Worm (Caenorhabditis elegans): ENCODE measurements around the gene nyn-1.
"Not testable (repeated sequence)": the region's sequence is repeated elsewhere in the genome, so short reads cannot be mapped to it uniquely, and the experiment has no call there.

nyn-1 gene

DNA sequence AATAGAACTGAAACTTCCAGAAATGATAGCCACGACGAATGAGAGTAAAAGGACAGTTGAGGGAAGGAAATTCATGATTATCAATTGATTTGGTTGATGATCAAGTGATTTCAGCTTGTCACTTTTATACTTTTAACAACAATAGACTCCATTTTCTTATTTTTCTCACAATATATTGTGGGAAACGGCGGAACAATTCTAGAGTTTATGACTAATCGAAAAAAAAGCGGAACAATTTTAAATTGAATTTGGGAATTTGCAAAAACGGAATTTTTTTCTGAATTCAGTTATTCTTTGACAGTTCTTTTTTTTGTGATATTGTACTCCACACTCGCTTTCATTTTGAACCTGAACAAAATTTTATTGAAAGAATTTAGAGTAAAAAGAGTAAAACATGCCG lies 22.7 kb downstream of the nyn-1 start, which contains the start of gene Y45F10C.4:
TSS of gene Y45F10C.4 (minus strand) at position 101 of the 400 bp plus-strand sequence.
- no peak for TF ChIP-seq sdz-38 (tag; optimal IDR thresholded peaks at IDR 0.05)
- no peak for TF ChIP-seq F57C9.4 (tag; optimal IDR thresholded peaks at IDR 0.05)

DNA sequence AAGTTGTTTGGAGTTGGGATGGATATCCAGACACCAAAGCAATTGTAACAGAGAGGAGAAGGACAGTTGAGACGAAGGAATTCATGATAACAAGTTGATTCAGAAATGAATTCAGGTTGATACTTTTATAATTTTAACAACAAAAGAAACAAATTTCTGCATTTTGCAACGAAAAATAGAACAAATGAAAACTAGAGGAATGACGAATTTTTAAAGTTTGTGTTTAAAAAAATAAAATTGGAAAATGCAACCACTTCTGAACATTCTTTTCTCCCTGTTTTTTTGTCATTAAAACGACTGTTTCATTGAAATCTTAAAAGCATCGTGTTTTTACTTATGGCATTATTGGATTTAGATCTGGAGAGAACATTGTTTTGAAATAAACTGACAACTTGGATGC lies 24.2 kb downstream of the nyn-1 start, which contains the start of gene Y45F10C.2:
TSS of gene Y45F10C.2 (minus strand) at position 101 of the 400 bp plus-strand sequence.
- TF ChIP-seq unc-130 (GFP tag; optimal IDR thresholded peaks at IDR 0.05); ztf-25 (GFP tag; IDR thresholded peaks at IDR 0.05); mcd-1 (GFP tag; IDR thresholded peaks at IDR 0.05): not testable (repeated sequence)

DNA sequence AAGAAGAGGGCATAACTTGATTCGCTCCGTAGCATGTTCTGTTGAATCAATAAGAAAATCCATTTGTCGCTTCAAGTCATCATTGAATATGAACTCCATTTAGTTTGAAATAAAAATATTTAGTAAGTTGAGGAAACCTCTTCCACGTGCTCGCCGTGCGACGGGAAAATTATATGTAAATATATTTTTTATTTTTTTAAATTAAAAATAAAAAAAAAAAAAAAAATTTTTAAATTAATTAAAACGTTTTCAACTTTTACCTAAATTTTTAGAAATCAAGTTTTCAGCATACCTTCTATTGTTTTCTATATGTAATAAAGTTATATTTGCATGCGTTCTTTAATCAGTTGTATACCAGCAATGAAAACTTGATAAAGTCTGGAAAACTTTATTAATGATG lies 27.4 kb downstream of the nyn-1 start, which contains the start of gene Y45F10C.1:
TSS of gene Y45F10C.1 (minus strand) at position 101 of the 400 bp plus-strand sequence.
- not testable (repeated sequence) for TF ChIP-seq dox-1 (GFP tag; IDR thresholded peaks at IDR 0.05); athp-1 (tag; optimal IDR thresholded peaks at IDR 0.05); ceh-91 (GFP tag; IDR thresholded peaks at IDR 0.05)

DNA sequence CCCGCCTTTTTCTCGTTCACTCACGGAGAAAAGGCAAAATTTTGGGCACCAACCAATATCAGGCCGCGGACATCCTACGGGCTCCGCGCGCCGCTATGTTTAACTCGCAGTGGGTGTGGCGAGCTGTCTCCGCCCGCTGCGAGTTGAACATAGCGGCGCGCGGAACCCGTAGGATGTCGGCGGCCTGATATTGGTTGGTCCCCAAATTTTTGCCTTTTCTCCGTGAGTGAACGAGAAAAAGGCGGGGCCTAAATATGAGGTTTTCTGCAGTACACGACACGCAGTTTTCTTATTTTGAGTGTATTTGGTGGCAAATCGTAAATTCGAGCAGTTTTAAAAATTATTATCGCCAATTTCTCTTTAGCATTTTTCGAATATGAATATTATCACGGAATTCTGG lies 28.7 kb downstream of the nyn-1 start:
- TF ChIP-seq pbrm-1 (GFP tag; IDR thresholded peaks at IDR 0.05) (peak; percentile 78), mcd-1 (GFP tag; IDR thresholded peaks at IDR 0.05) (peak; percentile 61), madf-6 (GFP tag; IDR thresholded peaks at IDR 0.05) (peak; percentile 41; the same call in 1 of the 2 replicates), attf-6 (GFP tag; IDR thresholded peaks at IDR 0.05) (peak; percentile 94), cebp-2 (GFP tag; IDR thresholded peaks at IDR 0.05) (0 out of 2 replicates have a peak, but pooled peaks have one; percentile 69), snpc-4 (tag; optimal IDR thresholded peaks at IDR 0.05) (peak in 2 of 4 experiments; percentile 17 to 87), hmg-1.2 (GFP tag; IDR thresholded peaks at IDR 0.05) (peak; percentile 67)
- not testable (repeated sequence) for TF ChIP-seq snpc-4 (GFP tag; optimal IDR thresholded peaks at IDR 0.05)

DNA sequence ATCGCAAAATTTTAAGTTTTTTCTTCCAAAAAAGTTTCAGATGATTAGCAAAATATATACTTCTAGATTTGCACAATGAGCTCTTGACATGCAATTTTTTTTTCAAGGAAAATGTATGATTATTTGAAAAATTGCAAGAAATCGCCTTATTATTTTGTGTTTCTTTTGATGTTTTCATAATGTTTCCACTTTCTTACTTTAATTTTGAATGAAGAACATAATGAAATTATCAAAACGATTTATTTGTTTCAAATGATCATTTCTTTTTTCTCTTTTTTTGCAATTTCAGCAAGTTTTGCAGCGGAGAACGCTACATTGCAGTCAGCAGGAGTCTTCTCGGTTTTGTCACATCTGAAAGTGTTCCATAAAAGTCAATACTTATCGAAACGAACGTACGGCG lies 34.8 kb downstream of the nyn-1 start, which contains the start of gene Y45F10C.6:
TSS of gene Y45F10C.6 (plus strand) at position 301 of the 400 bp plus-strand sequence.
- not testable (repeated sequence) for TF ChIP-seq bed-2 (GFP tag; IDR thresholded peaks at IDR 0.05); dpff-1 (tag; optimal IDR thresholded peaks at IDR 0.05); ztf-3 (GFP tag; optimal IDR thresholded peaks at IDR 0.05)

DNA sequence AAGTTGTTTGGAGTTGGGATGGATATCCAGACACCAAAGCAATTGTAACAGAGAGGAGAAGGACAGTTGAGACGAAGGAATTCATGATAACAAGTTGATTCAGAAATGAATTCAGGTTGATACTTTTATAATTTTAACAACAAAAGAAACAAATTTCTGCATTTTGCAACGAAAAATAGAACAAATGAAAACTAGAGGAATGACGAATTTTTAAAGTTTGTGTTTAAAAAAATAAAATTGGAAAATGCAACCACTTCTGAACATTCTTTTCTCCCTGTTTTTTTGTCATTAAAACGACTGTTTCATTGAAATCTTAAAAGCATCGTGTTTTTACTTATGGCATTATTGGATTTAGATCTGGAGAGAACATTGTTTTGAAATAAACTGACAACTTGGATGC lies 35.4 kb downstream of the nyn-1 start, which contains the start of gene C08F11.12:
TSS of gene C08F11.12 (minus strand) at position 101 of the 400 bp plus-strand sequence.
- not testable (repeated sequence) for TF ChIP-seq nfya-2 (GFP tag; IDR thresholded peaks at IDR 0.05); T26A5.8 (tag; optimal IDR thresholded peaks at IDR 0.05); cebp-1 (GFP tag; IDR thresholded peaks at IDR 0.05); cebp-1 (tag; optimal IDR thresholded peaks at IDR 0.05)

DNA sequence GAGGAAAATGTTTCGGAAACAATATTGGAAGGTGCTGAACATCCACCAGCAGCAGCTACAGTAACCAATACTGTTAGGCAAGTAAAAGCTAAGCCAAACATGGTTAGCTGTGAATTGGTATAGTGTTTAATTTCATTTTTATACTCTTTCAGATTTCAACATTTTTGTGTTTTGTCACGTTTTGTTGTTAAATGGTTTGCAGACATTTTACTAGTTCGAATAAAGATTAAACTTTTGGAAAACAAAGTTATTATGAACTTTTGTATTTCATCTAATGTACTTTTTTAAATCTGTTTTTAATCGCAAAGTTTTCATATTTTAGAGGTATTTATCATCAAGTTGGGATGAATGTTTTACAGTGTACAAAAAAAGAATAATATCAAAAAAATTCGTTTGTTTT lies 36.6 kb downstream of the nyn-1 start, which contains the start of gene C08F11.17:
TSS of gene C08F11.17 (minus strand) at position 101 of the 400 bp plus-strand sequence.
- TF ChIP-seq hlh-26 (GFP tag; conservative IDR thresholded peaks at IDR 0.05), result no peak
- no peak for TF ChIP-seq die-1 (tag; optimal IDR thresholded peaks at IDR 0.05)
- no peak for TF ChIP-seq T07F8.4 (tag; optimal IDR thresholded peaks at IDR 0.05)
- TF ChIP-seq sdz-38 (tag; optimal IDR thresholded peaks at IDR 0.05), result no peak
- no peak for TF ChIP-seq lin-54 (GFP tag; optimal IDR thresholded peaks at IDR 0.05)
- TF ChIP-seq snpc-1.1 (tag; optimal IDR thresholded peaks at IDR 0.05; ENCODE audit: insufficient read depth), result no peak
- no peak for TF ChIP-seq nhr-27 (tag; optimal IDR thresholded peaks at IDR 0.05)
- no peak for TF ChIP-seq efl-1 (GFP tag; optimal IDR thresholded peaks at IDR 0.05)
- no peak for TF ChIP-seq egrh-3 (GFP tag; IDR thresholded peaks at IDR 0.05)
- TF ChIP-seq lsl-1 (GFP tag; optimal IDR thresholded peaks at IDR 0.05), result no peak
- TF ChIP-seq Y56A3A.18 (GFP tag; IDR thresholded peaks at IDR 0.05), result no peak
- TF ChIP-seq F22D6.2 (tag; optimal IDR thresholded peaks at IDR 0.05), result no peak
- no peak for TF ChIP-seq B0261.1 (tag; optimal IDR thresholded peaks at IDR 0.05)
- TF ChIP-seq athp-1 (tag; optimal IDR thresholded peaks at IDR 0.05), result no peak
- no peak for TF ChIP-seq F55B11.4 (tag; optimal IDR thresholded peaks at IDR 0.05; ENCODE audit: borderline replicate concordance, insufficient read depth)
- TF ChIP-seq Y79H2A.3 (GFP tag; conservative IDR thresholded peaks at IDR 0.05), result no peak
